Worm (Caenorhabditis elegans) whole organism, L1 larva: ENCODE data around the gene let-23.
A peak's percentile ranks its signal among the peaks of the same experiment; 100 is the strongest.

Source experiments
- C04F5.9 ChIP-seq: sonication (generic microtip); optimal IDR thresholded peaks from 2 replicates; lab custom pipeline; 2016; ENCODE audit warnings: missing genetic modification characterization, missing compliant biosample characterization
- C16A3.4 ChIP-seq: fragments of 150-350 bp; optimal IDR thresholded peaks from 2 replicates; lab custom pipeline; 2014; ENCODE audit warnings: missing biosample characterization, missing genetic modification characterization
- F16B12.6 ChIP-seq: fragments of 150-350 bp; optimal IDR thresholded peaks from 2 replicates; lab custom pipeline; 2014; ENCODE audit warnings: missing biosample characterization, missing genetic modification characterization
- aha-1 ChIP-seq: fragments of 150-350 bp; optimal IDR thresholded peaks from 2 replicates; lab custom pipeline; 2014; ENCODE audit warnings: missing biosample characterization, missing genetic modification characterization
- alr-1 ChIP-seq: fragments of 200-800 bp; sonication (Bioruptor generic); optimal IDR thresholded peaks from 2 replicates; lab custom pipeline; 2018; ENCODE audit warnings: borderline replicate concordance, mild to moderate bottlenecking, missing genetic modification characterization, missing compliant biosample characterization
- blmp-1 ChIP-seq: fragments of 150-350 bp; optimal IDR thresholded peaks from 2 replicates; lab custom pipeline; 2014; ENCODE audit warnings: missing biosample characterization, missing genetic modification characterization
- ceh-82 ChIP-seq, 3 experiments: fragments of 150-350 bp in 1 of 3; sonication (generic microtip) in 2 of 3; optimal IDR thresholded peaks; 2 replicates each; lab custom pipeline; 2014 to 2017; ENCODE audit warnings: missing biosample characterization in 3 of 3, missing genetic modification characterization in 3 of 3
- ceh-88 ChIP-seq: fragments of 200-800 bp; sonication (Bioruptor generic); IDR thresholded peaks from 2 replicates; pipeline ENCODE4 v1.3.6; 2022; ENCODE audit warnings: missing genetic modification characterization, missing compliant biosample characterization
- efl-1 ChIP-seq, 4 experiments: fragments of 150-350 bp; optimal IDR thresholded peaks in 3 of 4; peaks in 1 of 4; 1 replicate in 1 of 4; 2 replicates in 3 of 4; lab custom pipeline; 2014; ENCODE audit warnings: missing biosample characterization in 2 of 4, missing genetic modification characterization in 2 of 4, missing genetic modification reagents in 2 of 4
- egl-27 ChIP-seq, 2 experiments: fragments of 150-350 bp in 1 of 2; sonication (generic microtip); optimal IDR thresholded peaks; 3 replicates each; lab custom pipeline; 2017 to 2018; ENCODE audit warnings: missing biosample characterization in 2 of 2, missing genetic modification characterization in 2 of 2, missing genetic modification reagents in 2 of 2
- elt-2 ChIP-seq: sonication (generic microtip); optimal IDR thresholded peaks from 2 replicates; lab custom pipeline; 2016; ENCODE audit warnings: missing genetic modification characterization, mild to moderate bottlenecking, inconsistent platforms, missing compliant biosample characterization, missing genetic modification reagents
- elt-3 ChIP-seq, 6 experiments: fragments of 150-350 bp in 1 of 6; sonication (generic microtip); optimal IDR thresholded peaks; 2 replicates each; lab custom pipeline; 2017 to 2018; ENCODE audit warnings: missing biosample characterization in 6 of 6, missing genetic modification characterization in 6 of 6, inconsistent platforms in 1 of 6
- grh-1 ChIP-seq: fragments of 200-800 bp; sonication (Bioruptor generic); IDR thresholded peaks from 2 replicates; pipeline ENCODE4 v1.3.6; 2022; ENCODE audit warnings: missing genetic modification reagents, missing genetic modification characterization, missing compliant biosample characterization
- hlh-17 ChIP-seq: fragments of 200-800 bp; sonication (Bioruptor generic); optimal IDR thresholded peaks from 2 replicates; lab custom pipeline; 2018; ENCODE audit warnings: missing genetic modification characterization, mild to moderate bottlenecking, missing compliant biosample characterization, moderate library complexity, borderline replicate concordance
- hpl-2 ChIP-seq: fragments of 150-350 bp; optimal IDR thresholded peaks from 2 replicates; lab custom pipeline; 2014; ENCODE audit warnings: missing biosample characterization, missing genetic modification reagents, missing genetic modification characterization
- isw-1 ChIP-seq: fragments of 200-800 bp; sonication (Bioruptor generic); IDR thresholded peaks from 2 replicates; pipeline ENCODE4 v1.3.6; 2022; ENCODE audit warnings: missing genetic modification characterization, missing compliant biosample characterization
- jun-1 ChIP-seq: fragments of 150-350 bp; optimal IDR thresholded peaks from 2 replicates; lab custom pipeline; 2014; ENCODE audit warnings: missing biosample characterization, missing genetic modification reagents, missing genetic modification characterization
- lin-13 ChIP-seq: fragments of 150-350 bp; optimal IDR thresholded peaks from 2 replicates; lab custom pipeline; 2014; ENCODE audit warnings: missing biosample characterization, missing genetic modification reagents, missing genetic modification characterization
- lin-35 ChIP-seq, 2 experiments: fragments of 150-350 bp; optimal IDR thresholded peaks; 2 replicates each; lab custom pipeline; 2014; ENCODE audit warnings: missing biosample characterization in 2 of 2, missing genetic modification characterization in 2 of 2, missing genetic modification reagents in 2 of 2
- lsy-2 ChIP-seq, 2 experiments: fragments of 150-350 bp; optimal IDR thresholded peaks; 2 replicates each; lab custom pipeline; 2014; ENCODE audit warnings: missing biosample characterization in 2 of 2, missing genetic modification characterization in 2 of 2
- mdl-1 ChIP-seq, 2 experiments: fragments of 150-350 bp; optimal IDR thresholded peaks; 2 replicates each; lab custom pipeline; 2014 to 2017; ENCODE audit warnings: missing biosample characterization in 2 of 2, missing genetic modification characterization in 2 of 2, inconsistent platforms in 1 of 2
- nhr-19 ChIP-seq: fragments of 200-800 bp; sonication (Bioruptor generic); conservative IDR thresholded peaks from 2 replicates; pipeline ENCODE4 v1.3.6; 2022; ENCODE audit warnings: missing genetic modification characterization, missing compliant biosample characterization
- nhr-20 ChIP-seq: sonication (generic microtip); optimal IDR thresholded peaks from 2 replicates; lab custom pipeline; 2016; ENCODE audit warnings: mild to moderate bottlenecking, missing genetic modification characterization, missing compliant biosample characterization
- nhr-237 ChIP-seq: fragments of 150-350 bp; optimal IDR thresholded peaks from 2 replicates; lab custom pipeline; 2014; ENCODE audit warnings: missing biosample characterization, missing genetic modification characterization
- nhr-76 ChIP-seq: sonication (generic microtip); optimal IDR thresholded peaks from 2 replicates; lab custom pipeline; 2017; ENCODE audit warnings: missing biosample characterization, missing genetic modification characterization
- nhr-77 ChIP-seq: fragments of 150-350 bp; optimal IDR thresholded peaks from 2 replicates; lab custom pipeline; 2014; ENCODE audit warnings: missing biosample characterization, missing genetic modification characterization
- nhr-84 ChIP-seq: sonication (generic microtip); optimal IDR thresholded peaks from 2 replicates; lab custom pipeline; 2017; ENCODE audit warnings: missing biosample characterization, missing genetic modification characterization
- nhr-85 ChIP-seq: sonication (generic microtip); peaks from one replicate; lab custom pipeline; 2016; ENCODE audit warnings: missing genetic modification characterization, inconsistent platforms, missing compliant biosample characterization
- nhr-90 ChIP-seq: sonication (generic microtip); optimal IDR thresholded peaks from 2 replicates; lab custom pipeline; 2016; ENCODE audit warnings: mild to moderate bottlenecking, missing genetic modification characterization, missing compliant biosample characterization; ENCODE audit not compliant: poor library complexity
- pqm-1 ChIP-seq: sonication (generic microtip); optimal IDR thresholded peaks from 3 replicates; lab custom pipeline; 2017; ENCODE audit warnings: missing biosample characterization, missing genetic modification characterization
- rnt-1 ChIP-seq: sonication (generic microtip); optimal IDR thresholded peaks from 2 replicates; lab custom pipeline; 2016; ENCODE audit warnings: mild to moderate bottlenecking, missing genetic modification characterization, moderate library complexity, missing compliant biosample characterization
- skn-1 ChIP-seq: fragments of 150-350 bp; optimal IDR thresholded peaks from 2 replicates; lab custom pipeline; 2014; ENCODE audit warnings: missing biosample characterization, missing genetic modification characterization
- snpc-4 ChIP-seq: fragments of 150-350 bp; optimal IDR thresholded peaks from 2 replicates; lab custom pipeline; 2014; ENCODE audit warnings: missing biosample characterization, missing genetic modification characterization
- snu-23 ChIP-seq: sonication (generic microtip); optimal IDR thresholded peaks from 2 replicates; lab custom pipeline; 2016; ENCODE audit warnings: missing genetic modification characterization, missing compliant biosample characterization
- sup-37 ChIP-seq: fragments of 200-800 bp; sonication (Bioruptor generic); optimal IDR thresholded peaks from 2 replicates; lab custom pipeline; 2018; ENCODE audit warnings: mild to moderate bottlenecking, missing genetic modification characterization, missing compliant biosample characterization
- swsn-7 ChIP-seq: sonication (generic microtip); optimal IDR thresholded peaks from 2 replicates; lab custom pipeline; 2016; ENCODE audit warnings: missing genetic modification characterization, missing compliant biosample characterization
- unc-130 ChIP-seq: fragments of 150-350 bp; optimal IDR thresholded peaks from 2 replicates; lab custom pipeline; 2017; ENCODE audit warnings: missing biosample characterization, missing genetic modification characterization, inconsistent platforms
- vab-15 ChIP-seq: sonication (generic microtip); optimal IDR thresholded peaks from 2 replicates; lab custom pipeline; 2017; ENCODE audit warnings: missing genotype, mild to moderate bottlenecking, missing genetic modification characterization, missing compliant biosample characterization

let-23 gene

ce11 chrII:9190513-9191099 lies 6.7 kb upstream of the let-23 start:
- TF ChIP-seq hpl-2 (GFP tag; lab: Kevin White, UChicago), result no peak
- peak; percentile 62 for TF ChIP-seq blmp-1

ce11 chrII:9194195-9194594 lies 3.1 kb upstream of the let-23 start, which contains the start of gene twk-4:
TSS of gene twk-4 (minus strand) at chrII:9194295.
- TF ChIP-seq efl-1 (optimal IDR thresholded peaks at IDR 0.05; lab: Kevin White, UChicago) (no peak), efl-1 (GFP tag; optimal IDR thresholded peaks at IDR 0.05 in 1 of 2; lab: Kevin White, UChicago) (peak in 1 of 2 experiments; percentile 27), vab-15 (tag; lab: Kevin White, UChicago) (no peak)

- TF ChIP-seq swsn-7, result no peak
- no peak for TF ChIP-seq sup-37 (GFP tag; lab: Kevin White, UChicago)
- no peak for TF ChIP-seq pqm-1 (tag; lab: Kevin White, UChicago)
- no peak for TF ChIP-seq alr-1 (tag; lab: Kevin White, UChicago)
- no peak for TF ChIP-seq C04F5.9 (tag; lab: Kevin White, UChicago)
- TF ChIP-seq elt-2 (tag; lab: Kevin White, UChicago), result peak; percentile 49
- TF ChIP-seq nhr-90 (tag; lab: Kevin White, UChicago), result no peak
- TF ChIP-seq lin-35 (GFP tag; optimal IDR thresholded peaks at IDR 0.05; lab: Kevin White, UChicago), result peak in 1 of 2 experiments; percentile 8
Measured at ce11 chrII:9196325-9196724, 987 bp upstream of the let-23 start.

ce11 chrII:9210076-9210475 lies 12.8 kb downstream of the let-23 start, which contains the start of gene ZK1067.4:
TSS of gene ZK1067.4 (plus strand) at chrII:9210376.
- no peak for TF ChIP-seq elt-3 (tag; optimal IDR thresholded peaks at IDR 0.05; lab: Kevin White, UChicago)
- TF ChIP-seq blmp-1, result no peak

DNA sequence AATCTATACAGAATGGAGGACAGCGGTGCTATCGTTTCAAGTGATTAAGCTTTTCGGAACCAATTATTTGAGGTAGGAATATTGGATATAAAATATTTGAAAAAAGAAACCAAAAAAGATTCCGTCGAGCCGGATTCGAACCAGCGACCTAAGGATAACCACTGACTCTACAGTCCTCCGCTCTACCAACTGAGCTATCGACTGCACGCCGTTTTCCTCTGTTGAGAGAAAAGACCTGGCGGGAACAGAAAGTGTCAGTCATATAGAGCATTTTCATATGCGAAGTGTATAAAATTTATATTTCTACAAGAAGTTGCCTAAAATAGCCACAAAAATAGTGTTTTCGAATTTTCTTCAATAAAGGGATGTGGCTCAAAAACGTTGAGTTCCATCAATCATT lies 14.4 kb downstream of the let-23 start:
- TF ChIP-seq nhr-237 (tag; lab: Kevin White, UChicago), result no peak
- no peak for TF ChIP-seq lin-13 (GFP tag; lab: Kevin White, UChicago)
- TF ChIP-seq hlh-17 (GFP tag; lab: Kevin White, UChicago), result no peak
- TF ChIP-seq snu-23 (GFP tag; lab: Kevin White, UChicago), result peak; percentile 42
- no peak for TF ChIP-seq grh-1 (GFP tag; lab: Robert Waterston, UW)
- TF ChIP-seq swsn-7, result peak; percentile 14
- no peak for TF ChIP-seq blmp-1
- peak; percentile 92 for TF ChIP-seq snpc-4 (tag; lab: Kevin White, UChicago)
- peak in 1 of 2 experiments; percentile 28 for TF ChIP-seq lin-35 (GFP tag; optimal IDR thresholded peaks at IDR 0.05; lab: Kevin White, UChicago)
- TF ChIP-seq unc-130 (tag; lab: Kevin White, UChicago), result no peak
- no peak for TF ChIP-seq ceh-88 (GFP tag; lab: Robert Waterston, UW)
- no peak for TF ChIP-seq nhr-76 (tag; lab: Kevin White, UChicago)
- no peak for TF ChIP-seq ceh-82 (tag; optimal IDR thresholded peaks at IDR 0.05; lab: Kevin White, UChicago)
- TF ChIP-seq nhr-85 (tag; lab: Kevin White, UChicago), result peak; percentile 58
- no peak for TF ChIP-seq elt-3 (tag; optimal IDR thresholded peaks at IDR 0.05; lab: Kevin White, UChicago)
- no peak for TF ChIP-seq nhr-77
- no peak for TF ChIP-seq egl-27 (tag; optimal IDR thresholded peaks at IDR 0.05; lab: Kevin White, UChicago)
- no peak for TF ChIP-seq isw-1 (GFP tag; lab: Robert Waterston, UW)
- no peak for TF ChIP-seq jun-1 (tag; lab: Kevin White, UChicago)
- no peak for TF ChIP-seq aha-1 (tag; lab: Kevin White, UChicago)
- TF ChIP-seq nhr-19, result no peak
- TF ChIP-seq alr-1 (tag; lab: Kevin White, UChicago), result no peak
- TF ChIP-seq efl-1 (optimal IDR thresholded peaks at IDR 0.05; lab: Kevin White, UChicago), result peak in 1 of 2 experiments; percentile 32
- TF ChIP-seq efl-1 (GFP tag; optimal IDR thresholded peaks at IDR 0.05 in 1 of 2; lab: Kevin White, UChicago), result no peak
- peak; percentile 53 for TF ChIP-seq elt-2 (tag; lab: Kevin White, UChicago)
- no peak for TF ChIP-seq C16A3.4 (tag; lab: Kevin White, UChicago)
- peak; percentile 20 for TF ChIP-seq rnt-1 (tag; lab: Kevin White, UChicago)
- peak; percentile 43 for TF ChIP-seq nhr-20 (tag; lab: Kevin White, UChicago)
- TF ChIP-seq skn-1 (tag; lab: Kevin White, UChicago), result no peak
- no peak for TF ChIP-seq F16B12.6 (tag; lab: Kevin White, UChicago)
- TF ChIP-seq nhr-84 (tag; lab: Kevin White, UChicago), result no peak
- TF ChIP-seq lsy-2 (tag; optimal IDR thresholded peaks at IDR 0.05; lab: Kevin White, UChicago), result no peak
- no peak for TF ChIP-seq hpl-2 (GFP tag; lab: Kevin White, UChicago)
- TF ChIP-seq mdl-1 (tag; optimal IDR thresholded peaks at IDR 0.05; lab: Kevin White, UChicago), result no peak
- peak; percentile 42 for TF ChIP-seq nhr-90 (tag; lab: Kevin White, UChicago)
- TF ChIP-seq, all 84 proteins: peak for 10
